Fruit fly (Drosophila melanogaster): ENCODE data around the gene DCAF12.

dm6 chr3R:12020987-12021386, 4.2 kb upstream of the DCAF12 start:
- TF ChIP-seq psq (GFP tag; optimal IDR thresholded peaks at IDR 0.05), result no peak
- TF ChIP-seq h (GFP tag; optimal IDR thresholded peaks at IDR 0.05), result no peak
- no peak for TF ChIP-seq usp (GFP tag; optimal IDR thresholded peaks at IDR 0.05)
- TF ChIP-seq woc (GFP tag; optimal IDR thresholded peaks at IDR 0.05), result no peak
- TF ChIP-seq Mio (GFP tag; optimal IDR thresholded peaks at IDR 0.05), result no peak
- no peak for TF ChIP-seq Abd-B (GFP tag; optimal IDR thresholded peaks at IDR 0.05)
- TF ChIP-seq sage (GFP tag; optimal IDR thresholded peaks at IDR 0.05), result no peak
- no peak for TF ChIP-seq Myc (optimal IDR thresholded peaks at IDR 0.05)

Data from whole organism, wandering third instar larva.